Fruit fly (Drosophila melanogaster): Measurements from ENCODE around the gene CG17841.
A peak's percentile ranks its signal among the peaks of the same experiment; 100 is the strongest.

DNA sequence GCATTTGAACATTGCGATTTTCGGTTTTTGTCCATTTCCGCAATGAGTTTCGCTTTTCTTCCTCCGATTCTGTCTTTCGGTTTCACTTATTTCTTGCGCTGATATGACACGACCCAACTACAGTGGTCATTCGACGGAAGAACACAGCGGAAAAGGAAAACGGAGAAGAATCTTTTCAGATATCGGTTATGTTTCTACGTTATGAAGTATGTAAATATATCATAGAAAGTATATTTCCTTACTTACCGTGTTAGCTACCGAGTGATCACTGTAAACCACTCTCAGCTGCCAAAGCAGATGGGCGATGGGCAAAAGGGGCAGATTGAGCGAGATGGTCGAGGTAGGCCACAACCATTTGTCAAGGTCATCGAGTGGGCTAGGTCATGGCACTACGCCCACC, 19.8 kb downstream of the CG17841 start:
- TF ChIP-seq rn (GFP tag; IDR thresholded peaks at IDR 0.05) (no peak), CG14655 (GFP tag; optimal IDR thresholded peaks at IDR 0.05) (no peak), CG32121 (GFP tag; IDR thresholded peaks at IDR 0.05) (peak; percentile 39; the same call in 1 of the 2 replicates), EcR (GFP tag; optimal IDR thresholded peaks at IDR 0.05) (no peak), CG13204 (GFP tag; optimal IDR thresholded peaks at IDR 0.05) (no peak)

Data from whole organism, pupa.